Worm (Caenorhabditis elegans): Measurements from ENCODE around the gene R08D7.5.

ce11 chrIII:8980892-8981291 lies 7.0 kb downstream of the R08D7.5 start:
- TF ChIP-seq unc-130 (tag; optimal IDR thresholded peaks at IDR 0.05) = no peak
- no peak for TF ChIP-seq lin-15B (tag; optimal IDR thresholded peaks at IDR 0.05)
- TF ChIP-seq blmp-1 (tag; optimal IDR thresholded peaks at IDR 0.05) = no peak
- no peak for TF ChIP-seq lin-35 (GFP tag; optimal IDR thresholded peaks at IDR 0.05)
- TF ChIP-seq nhr-12 (tag; optimal IDR thresholded peaks at IDR 0.05) = no peak
- TF ChIP-seq nhr-47 (tag; optimal IDR thresholded peaks at IDR 0.05) = no peak
- no peak for TF ChIP-seq ceh-63 (GFP tag; optimal IDR thresholded peaks at IDR 0.05)
- TF ChIP-seq alr-1 (tag; optimal IDR thresholded peaks at IDR 0.05; ENCODE audit: borderline replicate concordance) = no peak
- TF ChIP-seq rnt-1 (tag; optimal IDR thresholded peaks at IDR 0.05) = no peak
- TF ChIP-seq unc-86 (tag; optimal IDR thresholded peaks at IDR 0.05) = no peak
- no peak for TF ChIP-seq ceh-82 (tag; optimal IDR thresholded peaks at IDR 0.05)
- TF ChIP-seq fos-1 (tag; optimal IDR thresholded peaks at IDR 0.05) = no peak
